Fruit fly (Drosophila melanogaster) whole organism, embryonic: Measurements from ENCODE around the gene zuc.

Experiments used
- Awh ChIP-seq: fragments of 200-800 bp; sonication (Bioruptor generic); IDR thresholded peaks from 2 replicates; pipeline ENCODE4, ENCODE4 v1.3.6; 2022; ENCODE audit warnings: missing biosample characterization, missing genetic modification characterization
- CG10147 ChIP-seq: fragments of 200-800 bp; sonication (Bioruptor generic); optimal IDR thresholded peaks from 2 replicates; lab custom pipeline; 2019; ENCODE audit warnings: missing biosample characterization, mild to moderate bottlenecking, missing genetic modification characterization, moderate library complexity
- CG10321 ChIP-seq: fragments of 200-800 bp; sonication (Bioruptor generic); IDR thresholded peaks from 2 replicates; pipeline ENCODE4 v1.3.6; 2022; ENCODE audit warnings: missing biosample characterization, missing genetic modification characterization
- CG10543 ChIP-seq: fragments of 200-800 bp; sonication (Bioruptor generic); optimal IDR thresholded peaks from 3 replicates; lab custom pipeline; 2017; ENCODE audit warnings: missing biosample characterization, mild to moderate bottlenecking, missing genetic modification characterization, moderate library complexity
- CG10565 ChIP-seq: fragments of 200-800 bp; sonication (Bioruptor generic); optimal IDR thresholded peaks from 3 replicates; lab custom pipeline; 2016; ENCODE audit warnings: missing biosample characterization, mild to moderate bottlenecking, missing genetic modification characterization
- CG10979 ChIP-seq: fragments of 200-800 bp; sonication (Bioruptor generic); optimal IDR thresholded peaks from 2 replicates; lab custom pipeline; 2018; ENCODE audit warnings: missing biosample characterization, mild to moderate bottlenecking, missing genetic modification characterization, moderate library complexity
- CG11398 ChIP-seq: fragments of 200-800 bp; sonication (Bioruptor generic); optimal IDR thresholded peaks from 2 replicates; lab custom pipeline; 2016; ENCODE audit warnings: missing biosample characterization, missing genetic modification characterization
- CG11695 ChIP-seq: fragments of 200-800 bp; sonication (Bioruptor generic); IDR thresholded peaks from 3 replicates; pipeline ENCODE4 v1.3.6; 2022; ENCODE audit warnings: missing biosample characterization, missing genetic modification characterization
- CG11696 ChIP-seq: fragments of 200-800 bp; sonication (Bioruptor generic); IDR thresholded peaks from 2 replicates; pipeline ENCODE4 v1.3.6; 2022; ENCODE audit warnings: missing biosample characterization, missing genetic modification characterization
- CG12071 ChIP-seq: fragments of 200-800 bp; sonication (Bioruptor generic); optimal IDR thresholded peaks from 3 replicates; lab custom pipeline; 2018; ENCODE audit warnings: missing biosample characterization, mild to moderate bottlenecking, missing genetic modification characterization
- CG13424 ChIP-seq: fragments of 200-800 bp; sonication (Bioruptor generic); optimal IDR thresholded peaks from 2 replicates; lab custom pipeline; 2019; ENCODE audit warnings: missing biosample characterization, mild to moderate bottlenecking, missing genetic modification characterization, moderate library complexity
- CG13624 ChIP-seq: fragments of 200-800 bp; sonication (Bioruptor generic); optimal IDR thresholded peaks from 2 replicates; lab custom pipeline; 2016; ENCODE audit warnings: missing biosample characterization, missing genetic modification characterization
- CG14014 ChIP-seq: fragments of 200-800 bp; sonication (Bioruptor generic); IDR thresholded peaks from 2 replicates; pipeline ENCODE4 v1.3.6; 2022; ENCODE audit warnings: missing biosample characterization, missing genetic modification characterization
- CG17328 ChIP-seq: fragments of 200-800 bp; sonication (Bioruptor generic); IDR thresholded peaks from 2 replicates; pipeline ENCODE4 v1.3.6; 2022; ENCODE audit warnings: missing biosample characterization, missing genetic modification characterization
- CG17385 ChIP-seq: fragments of 200-800 bp; sonication (Bioruptor generic); optimal IDR thresholded peaks from 3 replicates; lab custom pipeline; 2018; ENCODE audit warnings: missing biosample characterization, mild to moderate bottlenecking, missing genetic modification characterization
- CG3847 ChIP-seq: fragments of 200-800 bp; sonication (Bioruptor generic); IDR thresholded peaks from 2 replicates; pipeline ENCODE4 v1.3.6; 2022; ENCODE audit warnings: missing biosample characterization, missing genetic modification characterization
- D ChIP-seq, 2 experiments: fragments of 200-800 bp in 1 of 2; fragments of >200 bp in 1 of 2; sonication (Bioruptor generic) in 1 of 2; optimal IDR thresholded peaks; 2 replicates in 1 of 2; 3 replicates in 1 of 2; lab custom pipeline; 2017; ENCODE audit warnings: mild to moderate bottlenecking in 1 of 2, missing biosample characterization in 1 of 2, missing genetic modification characterization in 1 of 2, missing genetic modification reagents in 1 of 2
- Drgx ChIP-seq: fragments of 200-800 bp; sonication (Bioruptor generic); IDR thresholded peaks from 2 replicates; pipeline ENCODE4 v1.3.6; 2022; ENCODE audit warnings: missing biosample characterization, missing genetic modification characterization
- Hey ChIP-seq: fragments of 200-800 bp; sonication (Bioruptor generic); optimal IDR thresholded peaks from 3 replicates; lab custom pipeline; 2018; ENCODE audit warnings: missing biosample characterization, mild to moderate bottlenecking, missing genetic modification characterization
- Hr51 ChIP-seq, 2 experiments: fragments of 200-800 bp; sonication (Bioruptor generic); optimal IDR thresholded peaks; 2 replicates in 1 of 2; 3 replicates in 1 of 2; lab custom pipeline; 2016 to 2018; ENCODE audit warnings: missing biosample characterization in 2 of 2, missing genetic modification characterization in 2 of 2, mild to moderate bottlenecking in 1 of 2, moderate library complexity in 1 of 2
- Med ChIP-seq: fragments of 200-800 bp; sonication (Bioruptor generic); peaks from one replicate; lab custom pipeline; 2016; ENCODE audit warnings: missing biosample characterization, missing genetic modification characterization, mild to moderate bottlenecking, inconsistent platforms, moderate library complexity
- Mrtf ChIP-seq: fragments of 200-800 bp; sonication (Bioruptor generic); IDR thresholded peaks from 3 replicates; pipeline ENCODE4 v1.3.6; 2022; ENCODE audit warnings: missing biosample characterization, missing genetic modification characterization
- Oli ChIP-seq: fragments of 200-800 bp; sonication (Bioruptor generic); optimal IDR thresholded peaks from 2 replicates; lab custom pipeline; 2018; ENCODE audit warnings: missing biosample characterization, mild to moderate bottlenecking, missing genetic modification characterization, moderate library complexity
- PHDP ChIP-seq: fragments of 200-800 bp; sonication (Bioruptor generic); optimal IDR thresholded peaks from 3 replicates; lab custom pipeline; 2018; ENCODE audit warnings: missing biosample characterization, mild to moderate bottlenecking, missing genetic modification characterization, moderate library complexity
- Taf1 ChIP-seq: fragments of 200-800 bp; sonication (Bioruptor generic); IDR thresholded peaks from 2 replicates; pipeline ENCODE4 v1.3.6; 2022; ENCODE audit warnings: missing biosample characterization, missing genetic modification characterization
- Vsx1 ChIP-seq: fragments of 200-800 bp; sonication (Bioruptor generic); optimal IDR thresholded peaks from 2 replicates; lab custom pipeline; 2017; ENCODE audit warnings: missing biosample characterization, mild to moderate bottlenecking, missing genetic modification characterization, missing genetic modification reagents
- Xbp1 ChIP-seq: fragments of 200-800 bp; sonication (Bioruptor generic); optimal IDR thresholded peaks from 3 replicates; lab custom pipeline; 2016; ENCODE audit warnings: missing biosample characterization, mild to moderate bottlenecking, missing genetic modification characterization
- cg ChIP-seq: fragments of 200-800 bp; sonication (Bioruptor generic); optimal IDR thresholded peaks from 3 replicates; lab custom pipeline; 2019; ENCODE audit warnings: missing biosample characterization, mild to moderate bottlenecking, missing genetic modification characterization, moderate library complexity
- ci ChIP-seq: fragments of 200-800 bp; sonication (Bioruptor generic); IDR thresholded peaks from 3 replicates; pipeline ENCODE4 v1.3.6; 2022; ENCODE audit warnings: missing biosample characterization, missing genetic modification characterization
- dan ChIP-seq: fragments of 200-800 bp; sonication (Bioruptor generic); IDR thresholded peaks from 2 replicates; pipeline ENCODE4 v1.3.6; 2022; ENCODE audit warnings: missing biosample characterization, missing genetic modification characterization
- dm ChIP-seq: fragments of 200-800 bp; sonication (Bioruptor generic); optimal IDR thresholded peaks from 3 replicates; lab custom pipeline; 2016; ENCODE audit warnings: missing biosample characterization, missing genetic modification characterization
- h ChIP-seq: fragments of >200 bp; optimal IDR thresholded peaks from 2 replicates; lab custom pipeline; 2017
- jigr1 ChIP-seq: fragments of 200-800 bp; sonication (Bioruptor generic); IDR thresholded peaks from 3 replicates; pipeline ENCODE4 v1.3.6; 2022; ENCODE audit warnings: missing biosample characterization, missing genetic modification characterization
- jumu ChIP-seq: fragments of 200-800 bp; sonication (Bioruptor generic); optimal IDR thresholded peaks from 3 replicates; lab custom pipeline; 2016; ENCODE audit warnings: missing biosample characterization, missing genetic modification characterization
- luna ChIP-seq: fragments of 200-800 bp; sonication (Bioruptor generic); optimal IDR thresholded peaks from 2 replicates; lab custom pipeline; 2016; ENCODE audit warnings: missing biosample characterization, missing genetic modification characterization
- mld ChIP-seq: fragments of 200-800 bp; sonication (Bioruptor generic); IDR thresholded peaks from 3 replicates; pipeline ENCODE4 v1.3.6; 2022; ENCODE audit warnings: missing biosample characterization, missing genetic modification characterization; ENCODE audit not compliant: partially characterized antibody
- odd ChIP-seq: fragments of 200-800 bp; sonication (Bioruptor generic); optimal IDR thresholded peaks from 2 replicates; lab custom pipeline; 2017; ENCODE audit warnings: missing biosample characterization, mild to moderate bottlenecking, missing genetic modification characterization
- pan ChIP-seq, 4 experiments: fragments of >200 bp in 3 of 4; fragments of 200-800 bp in 1 of 4; sonication (Bioruptor generic) in 1 of 4; optimal IDR thresholded peaks in 3 of 4; IDR thresholded peaks in 1 of 4; 2 replicates each; pipeline versions ENCODE4 v1.3.6 to Lab custom; 2017 to 2022; ENCODE audit warnings: missing biosample characterization in 2 of 4, missing genetic modification characterization in 2 of 4, mixed read lengths in 1 of 4
- pita ChIP-seq: fragments of 200-800 bp; sonication (Bioruptor generic); optimal IDR thresholded peaks from 2 replicates; lab custom pipeline; 2017; ENCODE audit warnings: missing biosample characterization, mild to moderate bottlenecking, missing genetic modification characterization
- psq ChIP-seq: fragments of 200-800 bp; sonication (Bioruptor generic); optimal IDR thresholded peaks from 2 replicates; lab custom pipeline; 2017; ENCODE audit warnings: missing biosample characterization, missing genetic modification characterization
- scrt ChIP-seq: fragments of 200-800 bp; sonication (Bioruptor generic); optimal IDR thresholded peaks from 2 replicates; lab custom pipeline; 2018; ENCODE audit warnings: missing biosample characterization, mild to moderate bottlenecking, missing genetic modification characterization, moderate library complexity
- sens-2 ChIP-seq: fragments of 200-800 bp; sonication (Bioruptor generic); IDR thresholded peaks from 2 replicates; pipeline ENCODE4 v1.3.6; 2022; ENCODE audit warnings: missing biosample characterization, missing genetic modification characterization
- sima ChIP-seq: fragments of 200-800 bp; sonication (Bioruptor generic); optimal IDR thresholded peaks from 2 replicates; lab custom pipeline; 2016; ENCODE audit warnings: missing biosample characterization, missing genetic modification characterization
- trh ChIP-seq: fragments of 200-800 bp; sonication (Bioruptor generic); optimal IDR thresholded peaks from 2 replicates; lab custom pipeline; 2016; ENCODE audit warnings: missing biosample characterization, missing genetic modification characterization
- ttk ChIP-seq: fragments of 200-800 bp; sonication (Bioruptor generic); IDR thresholded peaks from 2 replicates; pipeline ENCODE4 v2.1.2; 2022; ENCODE audit warnings: missing biosample characterization, missing genetic modification characterization
- twi ChIP-seq: fragments of 200-800 bp; optimal IDR thresholded peaks from 2 replicates; lab custom pipeline; 2019; ENCODE audit warnings: missing biosample characterization, mild to moderate bottlenecking, missing genetic modification characterization, moderate library complexity
- vnd ChIP-seq: fragments of 200-800 bp; sonication (Bioruptor generic); IDR thresholded peaks from 3 replicates; pipeline ENCODE4 v1.3.6; 2022; ENCODE audit warnings: missing biosample characterization, missing genetic modification characterization; ENCODE audit not compliant: partially characterized antibody
- wor ChIP-seq: fragments of 200-800 bp; sonication (Bioruptor generic); IDR thresholded peaks from 2 replicates; pipeline ENCODE4 v1.3.6; 2022; ENCODE audit warnings: missing biosample characterization, missing genetic modification characterization

The zuc gene

dm6 chr2L:12011682-12012655 lies 22.3 kb upstream of the zuc start (continued):
- no peak for TF ChIP-seq trh (GFP tag; lab: Kevin White, UChicago)
- peak; percentile 37 for TF ChIP-seq cg (GFP tag; lab: Kevin White, UChicago)
- no peak for TF ChIP-seq mld (GFP tag; lab: Robert Waterston, UW)
- TF ChIP-seq CG10979 (tag; lab: Kevin White, UChicago) = peak; percentile 65
- TF ChIP-seq CG11398 (GFP tag; lab: Kevin White, UChicago) = peak; percentile 57
- TF ChIP-seq vnd (GFP tag; lab: Robert Waterston, UW) = no peak
- TF ChIP-seq Drgx = no peak
- TF ChIP-seq PHDP (tag; lab: Kevin White, UChicago) = peak; percentile 50
- TF ChIP-seq D (optimal IDR thresholded peaks at IDR 0.05; lab: Kevin White, UChicago) = peak; percentile 88
- peak; percentile 14 for TF ChIP-seq D (GFP tag; optimal IDR thresholded peaks at IDR 0.05; lab: Kevin White, UChicago)
- no peak for TF ChIP-seq CG10147 (GFP tag; lab: Kevin White, UChicago)
- TF ChIP-seq odd (GFP tag; lab: Kevin White, UChicago) = peak; percentile 20
- TF ChIP-seq CG17385 (GFP tag; lab: Kevin White, UChicago) = peak; percentile 49
- TF ChIP-seq dm (GFP tag; lab: Kevin White, UChicago) = peak; percentile 84
- no peak for TF ChIP-seq scrt
- no peak for TF ChIP-seq Taf1 (GFP tag; lab: Robert Waterston, UW)
- peak; percentile 10 for TF ChIP-seq Hey (tag; lab: Kevin White, UChicago)
- peak; percentile 55 for TF ChIP-seq CG13424 (tag; lab: Kevin White, UChicago)
- peak; percentile 25 for TF ChIP-seq twi (tag; lab: Kevin White, UChicago)
- no peak for TF ChIP-seq pan (optimal IDR thresholded peaks at IDR 0.05; lab: Kevin White, UChicago)
- TF ChIP-seq pan (GFP tag; optimal IDR thresholded peaks at IDR 0.05 in 1 of 2, IDR thresholded peaks at IDR 0.05 in 1 of 2) = no peak
- TF ChIP-seq CG3847 (GFP tag; lab: Robert Waterston, UW) = no peak
- no peak for TF ChIP-seq CG14014
- no peak for TF ChIP-seq CG11695 (GFP tag; lab: Robert Waterston, UW)
- no peak for TF ChIP-seq pita (GFP tag; lab: Kevin White, UChicago)
- TF ChIP-seq CG10565 (GFP tag; lab: Kevin White, UChicago) = no peak
- TF ChIP-seq Vsx1 = peak; percentile 51
- TF ChIP-seq ttk = no peak
- no peak for TF ChIP-seq sens-2 (GFP tag; lab: Robert Waterston, UW)
- peak; percentile 77 for TF ChIP-seq Xbp1 (GFP tag; lab: Kevin White, UChicago)
- TF ChIP-seq CG17328 (GFP tag; lab: Robert Waterston, UW) = no peak
- peak; percentile 88 for TF ChIP-seq CG13624 (GFP tag; lab: Kevin White, UChicago)
- peak; percentile 99 for TF ChIP-seq CG10543 (GFP tag; lab: Kevin White, UChicago)
- no peak for TF ChIP-seq dan (GFP tag; lab: Robert Waterston, UW)
- TF ChIP-seq sima (GFP tag; lab: Kevin White, UChicago) = no peak
- TF ChIP-seq Hr51 (GFP tag; optimal IDR thresholded peaks at IDR 0.05; lab: Kevin White, UChicago) = peak; percentile 72 to 77
- TF ChIP-seq h (lab: Kevin White, UChicago) = no peak
- no peak for TF ChIP-seq psq (GFP tag; lab: Kevin White, UChicago)
- peak; percentile 37 for TF ChIP-seq Oli (tag; lab: Kevin White, UChicago)
- no peak for TF ChIP-seq Awh
- no peak for TF ChIP-seq ci
- no peak for TF ChIP-seq Mrtf (GFP tag; lab: Robert Waterston, UW)
- TF ChIP-seq luna (GFP tag; lab: Kevin White, UChicago) = no peak
- TF ChIP-seq wor = no peak
- TF ChIP-seq jigr1 (GFP tag; lab: Robert Waterston, UW) = no peak
- peak; percentile 80 for TF ChIP-seq jumu (GFP tag; lab: Kevin White, UChicago)
- peak; percentile 75 for TF ChIP-seq CG12071 (GFP tag; lab: Kevin White, UChicago)
- TF ChIP-seq CG10321 (GFP tag; lab: Robert Waterston, UW) = no peak
- peak; percentile 98 for TF ChIP-seq Med
- no peak for TF ChIP-seq CG11696 (GFP tag; lab: Robert Waterston, UW)
